Fruit fly (Drosophila melanogaster) whole organism, embryonic: Measurements from ENCODE around the gene wrd.

Experiments used
- Ada2b ChIP-seq: fragments of 200-800 bp; sonication (Bioruptor generic); IDR thresholded peaks from 2 replicates; pipeline ENCODE4 v1.3.6; 2022; ENCODE audit warnings: missing biosample characterization, missing genetic modification characterization
- BEAF-32 ChIP-seq: fragments of 200-800 bp; sonication (Bioruptor generic); optimal IDR thresholded peaks from 3 replicates; lab custom pipeline; 2017; ENCODE audit warnings: missing biosample characterization, missing genetic modification characterization, mild to moderate bottlenecking, moderate library complexity, missing genetic modification reagents
- CG10267 ChIP-seq: fragments of 200-800 bp; sonication (Bioruptor generic); optimal IDR thresholded peaks from 2 replicates; lab custom pipeline; 2018; ENCODE audit warnings: missing biosample characterization, mild to moderate bottlenecking, missing genetic modification characterization, moderate library complexity
- CG10959 ChIP-seq: fragments of 200-800 bp; sonication (Bioruptor generic); IDR thresholded peaks from 2 replicates; pipeline ENCODE4 v1.3.6; 2022; ENCODE audit warnings: missing biosample characterization, missing genetic modification characterization
- CG11398 ChIP-seq: fragments of 200-800 bp; sonication (Bioruptor generic); optimal IDR thresholded peaks from 2 replicates; lab custom pipeline; 2016; ENCODE audit warnings: missing biosample characterization, missing genetic modification characterization
- CG11456 ChIP-seq: fragments of 200-800 bp; sonication (Bioruptor generic); IDR thresholded peaks from 3 replicates; pipeline ENCODE4 v1.3.6; 2022; ENCODE audit warnings: missing biosample characterization, missing genetic modification characterization
- CG11723 ChIP-seq: fragments of 200-800 bp; sonication (Bioruptor generic); optimal IDR thresholded peaks from 2 replicates; lab custom pipeline; 2017; ENCODE audit warnings: missing biosample characterization, mild to moderate bottlenecking, missing genetic modification characterization
- CG12155 ChIP-seq: fragments of 200-800 bp; sonication (Bioruptor generic); optimal IDR thresholded peaks from 3 replicates; lab custom pipeline; 2016; ENCODE audit warnings: missing biosample characterization, missing genetic modification characterization
- CG12391 ChIP-seq: fragments of 200-800 bp; sonication (Bioruptor generic); optimal IDR thresholded peaks from 3 replicates; lab custom pipeline; 2018; ENCODE audit warnings: missing biosample characterization, mild to moderate bottlenecking, missing genetic modification characterization, moderate library complexity
- CG12769 ChIP-seq: fragments of 200-800 bp; sonication (Bioruptor generic); optimal IDR thresholded peaks from 2 replicates; lab custom pipeline; 2019; ENCODE audit warnings: missing biosample characterization, mild to moderate bottlenecking, missing genetic modification characterization, moderate library complexity
- CG13424 ChIP-seq: fragments of 200-800 bp; sonication (Bioruptor generic); optimal IDR thresholded peaks from 2 replicates; lab custom pipeline; 2019; ENCODE audit warnings: missing biosample characterization, mild to moderate bottlenecking, missing genetic modification characterization, moderate library complexity
- CG1529 ChIP-seq: fragments of 200-800 bp; sonication (Bioruptor generic); optimal IDR thresholded peaks from 3 replicates; lab custom pipeline; 2018; ENCODE audit warnings: missing biosample characterization, missing genetic modification characterization
- CG1603 ChIP-seq: fragments of 200-800 bp; sonication (Bioruptor generic); optimal IDR thresholded peaks from 2 replicates; lab custom pipeline; 2019; ENCODE audit warnings: missing biosample characterization, mild to moderate bottlenecking, missing genetic modification characterization, moderate library complexity
- CG17612 ChIP-seq: fragments of 200-800 bp; sonication (Bioruptor generic); IDR thresholded peaks from 2 replicates; pipeline ENCODE4 v1.3.6; 2022; ENCODE audit warnings: missing biosample characterization, missing genetic modification characterization
- CG2120 ChIP-seq: fragments of 200-800 bp; sonication (Bioruptor generic); optimal IDR thresholded peaks from 3 replicates; lab custom pipeline; 2016; ENCODE audit warnings: missing biosample characterization, missing genetic modification characterization
- CG30403 ChIP-seq: fragments of 200-800 bp; sonication (Bioruptor generic); optimal IDR thresholded peaks from 3 replicates; lab custom pipeline; 2016; ENCODE audit warnings: missing biosample characterization, missing genetic modification characterization
- CG3065 ChIP-seq: fragments of 200-800 bp; sonication (Bioruptor generic); optimal IDR thresholded peaks from 2 replicates; lab custom pipeline; 2016; ENCODE audit warnings: missing biosample characterization, missing genetic modification characterization
- CG3847 ChIP-seq: fragments of 200-800 bp; sonication (Bioruptor generic); IDR thresholded peaks from 2 replicates; pipeline ENCODE4 v1.3.6; 2022; ENCODE audit warnings: missing biosample characterization, missing genetic modification characterization
- CG4820 ChIP-seq: fragments of 200-800 bp; sonication (Bioruptor generic); optimal IDR thresholded peaks from 3 replicates; lab custom pipeline; 2016; ENCODE audit warnings: missing biosample characterization, missing genetic modification characterization
- CG6791 ChIP-seq: fragments of 200-800 bp; sonication (Bioruptor generic); IDR thresholded peaks from 3 replicates; pipeline ENCODE4 v1.3.6; 2022; ENCODE audit warnings: missing biosample characterization, missing genetic modification characterization; ENCODE audit not compliant: partially characterized antibody
- D19A ChIP-seq: fragments of 200-800 bp; optimal IDR thresholded peaks from 3 replicates; lab custom pipeline; 2019; ENCODE audit warnings: missing biosample characterization, mild to moderate bottlenecking, missing genetic modification characterization, moderate library complexity
- Fer3 ChIP-seq: fragments of 200-800 bp; sonication (Bioruptor generic); optimal IDR thresholded peaks from 2 replicates; lab custom pipeline; 2018; ENCODE audit warnings: missing biosample characterization, mild to moderate bottlenecking, missing genetic modification characterization, moderate library complexity
- HmgD ChIP-seq: fragments of 200-800 bp; sonication (Bioruptor generic); optimal IDR thresholded peaks from 3 replicates; lab custom pipeline; 2016; ENCODE audit warnings: missing biosample characterization, missing genetic modification characterization
- HmgZ ChIP-seq: fragments of 200-800 bp; sonication (Bioruptor generic); optimal IDR thresholded peaks from 2 replicates; lab custom pipeline; 2018; ENCODE audit warnings: missing biosample characterization, mild to moderate bottlenecking, missing genetic modification characterization
- Hmr ChIP-seq: fragments of 200-800 bp; sonication (Bioruptor generic); optimal IDR thresholded peaks from 3 replicates; lab custom pipeline; 2017; ENCODE audit warnings: mild to moderate bottlenecking, missing biosample characterization, missing genetic modification reagents, missing genetic modification characterization
- MBD-R2 ChIP-seq: fragments of 200-800 bp; sonication (Bioruptor generic); IDR thresholded peaks from 2 replicates; pipeline ENCODE4 v1.3.6; 2022; ENCODE audit warnings: missing biosample characterization, missing genetic modification characterization
- Myb ChIP-seq: fragments of 200-800 bp; sonication (Bioruptor generic); optimal IDR thresholded peaks from 2 replicates; lab custom pipeline; 2016; ENCODE audit warnings: missing biosample characterization, missing genetic modification characterization
- Pdp1 ChIP-seq, 2 experiments: fragments of 200-800 bp; sonication (Bioruptor generic); optimal IDR thresholded peaks; 3 replicates each; lab custom pipeline; 2016; ENCODE audit warnings: missing biosample characterization in 2 of 2, missing genetic modification characterization in 2 of 2, mild to moderate bottlenecking in 1 of 2, moderate library complexity in 1 of 2
- Tbp ChIP-seq: fragments of >200 bp; optimal IDR thresholded peaks from 2 replicates; lab custom pipeline; 2018; ENCODE audit warnings: missing biosample characterization, missing genetic modification characterization
- aop ChIP-seq: fragments of 200-800 bp; sonication (Bioruptor generic); IDR thresholded peaks from 2 replicates; pipeline ENCODE4 v1.3.6; 2022; ENCODE audit warnings: missing biosample characterization, missing genetic modification characterization
- bab2 ChIP-seq: fragments of 200-800 bp; sonication (Bioruptor generic); optimal IDR thresholded peaks from 2 replicates; lab custom pipeline; 2016; ENCODE audit warnings: missing biosample characterization, missing genetic modification characterization
- cg ChIP-seq: fragments of 200-800 bp; sonication (Bioruptor generic); optimal IDR thresholded peaks from 3 replicates; lab custom pipeline; 2019; ENCODE audit warnings: missing biosample characterization, mild to moderate bottlenecking, missing genetic modification characterization, moderate library complexity
- chinmo ChIP-seq: fragments of 200-800 bp; sonication (Bioruptor generic); IDR thresholded peaks from 4 replicates; pipeline ENCODE4 v1.3.6; 2022; ENCODE audit warnings: missing biosample characterization, missing genetic modification characterization; ENCODE audit not compliant: partially characterized antibody
- chn ChIP-seq: fragments of 200-800 bp; sonication (Bioruptor generic); optimal IDR thresholded peaks from 2 replicates; lab custom pipeline; 2016; ENCODE audit warnings: missing biosample characterization, missing genetic modification characterization
- en ChIP-seq: fragments of 200-800 bp; sonication (Bioruptor generic); optimal IDR thresholded peaks from 2 replicates; lab custom pipeline; 2016; ENCODE audit warnings: missing biosample characterization, missing genetic modification characterization
- ind ChIP-seq: fragments of 200-800 bp; sonication (Bioruptor generic); optimal IDR thresholded peaks from 3 replicates; lab custom pipeline; 2016; ENCODE audit warnings: missing biosample characterization, missing genetic modification characterization
- kni ChIP-seq: fragments of 200-800 bp; sonication (Bioruptor generic); optimal IDR thresholded peaks from 3 replicates; lab custom pipeline; 2017; ENCODE audit warnings: mild to moderate bottlenecking, missing biosample characterization, missing genetic modification reagents, missing genetic modification characterization
- nau ChIP-seq: fragments of 200-800 bp; sonication (Bioruptor generic); optimal IDR thresholded peaks from 3 replicates; lab custom pipeline; 2017; ENCODE audit warnings: missing biosample characterization, mild to moderate bottlenecking, missing genetic modification characterization, missing genetic modification reagents
- pan ChIP-seq, 4 experiments: fragments of >200 bp in 3 of 4; fragments of 200-800 bp in 1 of 4; sonication (Bioruptor generic) in 1 of 4; optimal IDR thresholded peaks in 3 of 4; IDR thresholded peaks in 1 of 4; 2 replicates each; pipeline versions ENCODE4 v1.3.6 to Lab custom; 2017 to 2022; ENCODE audit warnings: missing biosample characterization in 2 of 4, missing genetic modification characterization in 2 of 4, mixed read lengths in 1 of 4
- row ChIP-seq: fragments of 200-800 bp; sonication (Bioruptor generic); IDR thresholded peaks from 3 replicates; pipeline ENCODE4 v1.3.6; 2022; ENCODE audit warnings: missing biosample characterization, missing genetic modification characterization
- scrt ChIP-seq: fragments of 200-800 bp; sonication (Bioruptor generic); optimal IDR thresholded peaks from 2 replicates; lab custom pipeline; 2018; ENCODE audit warnings: missing biosample characterization, mild to moderate bottlenecking, missing genetic modification characterization, moderate library complexity
- sd ChIP-seq: fragments of 200-800 bp; sonication (Bioruptor generic); optimal IDR thresholded peaks from 3 replicates; lab custom pipeline; 2018; ENCODE audit warnings: missing biosample characterization, mild to moderate bottlenecking, missing genetic modification characterization, moderate library complexity
- sens-2 ChIP-seq: fragments of 200-800 bp; sonication (Bioruptor generic); IDR thresholded peaks from 2 replicates; pipeline ENCODE4 v1.3.6; 2022; ENCODE audit warnings: missing biosample characterization, missing genetic modification characterization
- so ChIP-seq: fragments of 200-800 bp; sonication (Bioruptor generic); IDR thresholded peaks from 3 replicates; pipeline ENCODE4 v1.3.6; 2022; ENCODE audit warnings: missing biosample characterization, missing genetic modification characterization
- stc ChIP-seq: fragments of 200-800 bp; sonication (Bioruptor generic); IDR thresholded peaks from 2 replicates; pipeline ENCODE4 v1.3.6; 2022; ENCODE audit warnings: missing biosample characterization, missing genetic modification characterization
- stwl ChIP-seq: fragments of 200-800 bp; sonication (Bioruptor generic); optimal IDR thresholded peaks from 3 replicates; lab custom pipeline; 2018; ENCODE audit warnings: missing biosample characterization, mild to moderate bottlenecking, missing genetic modification characterization, moderate library complexity
- tup ChIP-seq: fragments of 200-800 bp; sonication (Bioruptor generic); optimal IDR thresholded peaks from 2 replicates; lab custom pipeline; 2016; ENCODE audit warnings: missing biosample characterization, mild to moderate bottlenecking, missing genetic modification characterization, moderate library complexity
- unc-4 ChIP-seq: fragments of 200-800 bp; sonication (Bioruptor generic); IDR thresholded peaks from 2 replicates; pipeline ENCODE4 v1.3.6; 2022; ENCODE audit warnings: missing biosample characterization, missing genetic modification characterization; ENCODE audit not compliant: partially characterized antibody

The wrd gene

dm6 chr3R:18167416-18168237, at the start of gene wrd (continued):
- TF ChIP-seq CG3847, result peak; percentile 8; the same call in 1 of the 2 replicates
- peak; percentile 3 for TF ChIP-seq CG12391 (tag; lab: Kevin White, UChicago)
- no peak for TF ChIP-seq CG4820 (GFP tag; lab: Kevin White, UChicago)
- TF ChIP-seq CG30403 (GFP tag; lab: Kevin White, UChicago), result peak; percentile 53
- peak; percentile 22 for TF ChIP-seq scrt (GFP tag; lab: Kevin White, UChicago)
- no peak for TF ChIP-seq Hmr (GFP tag; lab: Kevin White, UChicago)
- peak; percentile 8 for TF ChIP-seq CG12769 (tag; lab: Kevin White, UChicago)
- no peak for TF ChIP-seq MBD-R2 (GFP tag; lab: Robert Waterston, UW)
- TF ChIP-seq nau (GFP tag; lab: Kevin White, UChicago), result peak; percentile 6
- TF ChIP-seq tup (GFP tag; lab: Kevin White, UChicago), result no peak
- TF ChIP-seq HmgZ (tag; lab: Kevin White, UChicago), result peak; percentile 4
- TF ChIP-seq kni (GFP tag; lab: Kevin White, UChicago), result peak; percentile 6
- TF ChIP-seq CG1529 (GFP tag; lab: Kevin White, UChicago), result no peak
- peak; percentile 57; the same call in 2 of the 3 replicates for TF ChIP-seq row (GFP tag; lab: Robert Waterston, UW)
- no peak for TF ChIP-seq CG17612 (GFP tag; lab: Robert Waterston, UW)
- 0 out of 2 replicates have a peak, but pooled peaks have one; percentile 22 for TF ChIP-seq unc-4 (GFP tag; lab: Robert Waterston, UW)
- peak; percentile 43 for TF ChIP-seq CG1603 (tag; lab: Kevin White, UChicago)
- no peak for TF ChIP-seq Tbp (GFP tag; lab: Kevin White, UChicago)
- TF ChIP-seq sd (tag; lab: Kevin White, UChicago), result peak; percentile 30
- no peak for TF ChIP-seq Ada2b (GFP tag; lab: Robert Waterston, UW)
- no peak for TF ChIP-seq CG11723
- TF ChIP-seq aop (GFP tag; lab: Robert Waterston, UW), result no peak
- no peak for TF ChIP-seq sens-2 (GFP tag; lab: Robert Waterston, UW)
- peak; percentile 15 for TF ChIP-seq stwl (tag; lab: Kevin White, UChicago)
- TF ChIP-seq pan (optimal IDR thresholded peaks at IDR 0.05; lab: Kevin White, UChicago), result no peak
- TF ChIP-seq pan (GFP tag; optimal IDR thresholded peaks at IDR 0.05 in 1 of 2, IDR thresholded peaks at IDR 0.05 in 1 of 2), result peak in 1 of 2 experiments; percentile 9
- TF ChIP-seq CG6791 (GFP tag; lab: Robert Waterston, UW), result no peak
- peak; percentile 75 for TF ChIP-seq cg (GFP tag; lab: Kevin White, UChicago)
- no peak for TF ChIP-seq en (GFP tag; lab: Kevin White, UChicago)
- TF ChIP-seq stc, result no peak
- peak; percentile 38 for TF ChIP-seq CG2120 (GFP tag; lab: Kevin White, UChicago)
- TF ChIP-seq chn (GFP tag; lab: Kevin White, UChicago), result no peak
- peak; percentile 53 for TF ChIP-seq BEAF-32 (GFP tag; lab: Kevin White, UChicago)
- TF ChIP-seq so, result no peak
- peak; percentile 24 for TF ChIP-seq CG12155 (GFP tag; lab: Kevin White, UChicago)
- TF ChIP-seq CG11456 (GFP tag; lab: Robert Waterston, UW), result peak; percentile 58; the same call in 1 of the 3 replicates
- no peak for TF ChIP-seq Myb
- TF ChIP-seq chinmo (GFP tag; lab: Robert Waterston, UW), result peak; percentile 82; the same call in 3 of the 4 replicates
- TF ChIP-seq Fer3 (tag; lab: Kevin White, UChicago), result peak; percentile 15
- TF ChIP-seq CG10267, result peak; percentile 3
- TF ChIP-seq Pdp1 (GFP tag; optimal IDR thresholded peaks at IDR 0.05; lab: Kevin White, UChicago), result peak in 1 of 2 experiments; percentile 67
- no peak for TF ChIP-seq CG10959 (GFP tag; lab: Robert Waterston, UW)
- TF ChIP-seq ind (GFP tag; lab: Kevin White, UChicago), result peak; percentile 47
- peak; percentile 41 for TF ChIP-seq CG13424 (tag; lab: Kevin White, UChicago)
- no peak for TF ChIP-seq CG11398 (GFP tag; lab: Kevin White, UChicago)
- TF ChIP-seq bab2 (GFP tag; lab: Kevin White, UChicago), result peak; percentile 6
- no peak for TF ChIP-seq HmgD
- no peak for TF ChIP-seq CG3065
- peak; percentile 2 for TF ChIP-seq D19A (tag; lab: Kevin White, UChicago)
